Worm (Caenorhabditis elegans) whole organism, L3 larva: ENCODE results near the gene mdt-4.

Source experiments
- ceh-28 ChIP-seq: fragments of 150-350 bp; optimal IDR thresholded peaks from 2 replicates; lab custom pipeline; 2014; ENCODE audit warnings: missing biosample characterization, missing genetic modification reagents, missing genetic modification characterization
- ceh-82 ChIP-seq: fragments of 150-350 bp; optimal IDR thresholded peaks from 2 replicates; lab custom pipeline; 2014; ENCODE audit warnings: missing biosample characterization, missing genetic modification characterization
- egl-5 ChIP-seq: fragments of 150-350 bp; optimal IDR thresholded peaks from 2 replicates; lab custom pipeline; 2017; ENCODE audit warnings: missing biosample characterization, missing genetic modification reagents, missing genetic modification characterization, inconsistent platforms
- eor-1 ChIP-seq, 2 experiments: fragments of 150-350 bp; optimal IDR thresholded peaks; 2 replicates each; lab custom pipeline; 2014 to 2018; ENCODE audit warnings: missing biosample characterization in 2 of 2, missing genetic modification characterization in 2 of 2
- jun-1 ChIP-seq: fragments of 150-350 bp; optimal IDR thresholded peaks from 2 replicates; lab custom pipeline; 2014; ENCODE audit warnings: missing biosample characterization, missing genetic modification reagents, missing genetic modification characterization
- nhr-28 ChIP-seq: fragments of 150-350 bp; optimal IDR thresholded peaks from 2 replicates; lab custom pipeline; 2014; ENCODE audit warnings: missing biosample characterization, missing genetic modification characterization
- pqm-1 ChIP-seq: fragments of 150-350 bp; optimal IDR thresholded peaks from 2 replicates; lab custom pipeline; 2017; ENCODE audit warnings: missing biosample characterization, missing genetic modification characterization, inconsistent platforms
- zag-1 ChIP-seq: fragments of 150-350 bp; optimal IDR thresholded peaks from 2 replicates; lab custom pipeline; 2014; ENCODE audit warnings: missing biosample characterization, missing genetic modification characterization

ce11 chrII:4904277-4904676 is 39.5 kb downstream of the mdt-4 start:
- TF ChIP-seq zag-1 (tag; lab: Kevin White, UChicago), result no peak
- no peak for TF ChIP-seq eor-1 (tag; optimal IDR thresholded peaks at IDR 0.05; lab: Kevin White, UChicago)
- TF ChIP-seq nhr-28, result no peak
- TF ChIP-seq ceh-28, result peak; percentile 36
- peak; percentile 78 for TF ChIP-seq egl-5 (tag; lab: Kevin White, UChicago)
- TF ChIP-seq pqm-1 (tag; lab: Kevin White, UChicago), result peak; percentile 50
- no peak for TF ChIP-seq ceh-82 (tag; lab: Kevin White, UChicago)
- TF ChIP-seq jun-1 (tag; lab: Kevin White, UChicago), result peak; percentile 56
